Worm (Caenorhabditis elegans): Measurements from ENCODE around the gene F08F3.1.
A peak's percentile ranks its signal among the peaks of the same experiment; 100 is the strongest.

F08F3.1 gene

ce11 chrV:5445839-5446238 is at the start of gene F08F3.1:
Gene F08F3.1, plus strand, starts transcription at chrV:5446139.
- TF ChIP-seq sptf-1 (tag; optimal IDR thresholded peaks at IDR 0.05) (no peak), cnd-1 (tag; optimal IDR thresholded peaks at IDR 0.05) (no peak), drap-1 (GFP tag; optimal IDR thresholded peaks at IDR 0.05) (no peak), mls-2 (tag; optimal IDR thresholded peaks at IDR 0.05) (no peak), mep-1 (tag; optimal IDR thresholded peaks at IDR 0.05) (no peak), nhr-28 (tag; optimal IDR thresholded peaks at IDR 0.05) (no peak), flh-1 (GFP tag; optimal IDR thresholded peaks at IDR 0.05) (no peak), unc-39 (tag; optimal IDR thresholded peaks at IDR 0.05) (no peak), unc-62 (GFP tag; optimal IDR thresholded peaks at IDR 0.05) (no peak), ces-1 (GFP tag; optimal IDR thresholded peaks at IDR 0.05) (no peak), bed-3 (GFP tag; optimal IDR thresholded peaks at IDR 0.05) (no peak), blmp-1 (tag; optimal IDR thresholded peaks at IDR 0.05) (no peak)

ce11 chrV:5403938-5404337 is 42.0 kb upstream of the F08F3.1 start:
- TF ChIP-seq nhr-12 (tag; optimal IDR thresholded peaks at IDR 0.05) (no peak), zip-8 (tag; optimal IDR thresholded peaks at IDR 0.05) (no peak), hlh-1 (tag; optimal IDR thresholded peaks at IDR 0.05) (no peak), drap-1 (GFP tag; optimal IDR thresholded peaks at IDR 0.05) (no peak), mls-2 (tag; optimal IDR thresholded peaks at IDR 0.05) (no peak)

- no peak for TF ChIP-seq elt-1 (tag; optimal IDR thresholded peaks at IDR 0.05; ENCODE audit: borderline replicate concordance, insufficient read depth)
- no peak for TF ChIP-seq elt-3 (tag; optimal IDR thresholded peaks at IDR 0.05)
- no peak for TF ChIP-seq ceh-83 (GFP tag; optimal IDR thresholded peaks at IDR 0.05)
- TF ChIP-seq lsy-2 (tag; optimal IDR thresholded peaks at IDR 0.05) = no peak
- TF ChIP-seq drap-1 (GFP tag; optimal IDR thresholded peaks at IDR 0.05) = no peak
Observed at ce11 chrV:5405053-5405452, 40.9 kb upstream of the F08F3.1 start, which contains the start of gene dmsr-7. Gene dmsr-7, plus strand, starts transcription at chrV:5405353.

- TF ChIP-seq ceh-43 (GFP tag; optimal IDR thresholded peaks at IDR 0.05) = no peak
Observed at ce11 chrV:5408223-5408622, 37.7 kb upstream of the F08F3.1 start, which contains the start of gene C25A6.1. Gene C25A6.1, plus strand, starts transcription at chrV:5408523.

- TF ChIP-seq sptf-1 (tag; optimal IDR thresholded peaks at IDR 0.05) (no peak), unc-62 (GFP tag; optimal IDR thresholded peaks at IDR 0.05) (peak; percentile 88)
Observed at ce11 chrV:5408921-5409320, 37.0 kb upstream of the F08F3.1 start.

ce11 chrV:5410679-5411078 is 35.3 kb upstream of the F08F3.1 start, which contains the start of gene F08F3.4:
Gene F08F3.4, plus strand, starts transcription at chrV:5410955.
- TF ChIP-seq sem-2 (GFP tag; optimal IDR thresholded peaks at IDR 0.05) (no peak), ceh-83 (GFP tag; optimal IDR thresholded peaks at IDR 0.05) (no peak), cnd-1 (tag; optimal IDR thresholded peaks at IDR 0.05) (no peak), sptf-1 (tag; optimal IDR thresholded peaks at IDR 0.05) (no peak), hlh-1 (tag; optimal IDR thresholded peaks at IDR 0.05) (no peak), nhr-76 (tag; optimal IDR thresholded peaks at IDR 0.05) (no peak), snpc-4 (tag; optimal IDR thresholded peaks at IDR 0.05) (no peak), mep-1 (tag; optimal IDR thresholded peaks at IDR 0.05) (no peak), ztf-11 (tag; optimal IDR thresholded peaks at IDR 0.05) (no peak), mls-2 (tag; optimal IDR thresholded peaks at IDR 0.05) (no peak), nhr-2 (tag; optimal IDR thresholded peaks at IDR 0.05) (no peak), bed-3 (GFP tag; optimal IDR thresholded peaks at IDR 0.05) (no peak), lin-32 (GFP tag; optimal IDR thresholded peaks at IDR 0.05) (no peak), ceh-43 (GFP tag; optimal IDR thresholded peaks at IDR 0.05) (no peak), lin-13 (tag; optimal IDR thresholded peaks at IDR 0.05) (no peak), flh-1 (GFP tag; optimal IDR thresholded peaks at IDR 0.05) (no peak), ces-1 (GFP tag; optimal IDR thresholded peaks at IDR 0.05) (no peak), M03D4.4 (tag; optimal IDR thresholded peaks at IDR 0.05) (no peak)

ce11 chrV:5412808-5413405 is 33.0 kb upstream of the F08F3.1 start, which contains the start of gene F08F3.10:
Gene F08F3.10, plus strand, starts transcription at chrV:5413355.
- TF ChIP-seq hlh-1 (tag; optimal IDR thresholded peaks at IDR 0.05) (peak; percentile 34), mab-5 (tag; optimal IDR thresholded peaks at IDR 0.05) (no peak)

Measured in whole organism, mixed stage, embryonic.